Worm (Caenorhabditis elegans): ENCODE data around the gene rde-8.

DNA sequence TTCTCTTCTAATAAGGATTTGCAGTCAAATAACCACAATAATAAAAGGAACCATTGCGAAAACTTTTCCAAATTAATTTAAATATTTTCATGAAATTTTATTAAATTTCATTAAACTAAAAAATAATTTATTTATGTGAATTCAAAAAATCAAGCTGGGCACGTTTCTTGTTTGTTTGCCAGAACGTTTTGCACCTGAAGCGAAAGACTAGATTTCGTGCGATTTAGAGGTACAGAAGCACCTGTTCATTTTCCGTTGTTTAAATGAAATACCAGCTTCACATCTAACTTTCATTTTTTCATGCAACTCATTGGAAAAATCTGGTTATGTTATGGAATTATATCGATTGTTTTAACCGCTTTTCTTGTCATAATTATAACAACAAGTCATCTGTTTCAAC lies 31.0 kb downstream of the rde-8 start, which contains the start of gene srg-48:
- no peak for TF ChIP-seq ama-1 (optimal IDR thresholded peaks at IDR 0.05)
- TF ChIP-seq ceh-36 (tag; optimal IDR thresholded peaks at IDR 0.05): no peak
- TF ChIP-seq ceh-13 (GFP tag; optimal IDR thresholded peaks at IDR 0.05): no peak
- TF ChIP-seq scrt-1 (GFP tag; IDR thresholded peaks at IDR 0.05): no peak
- no peak for TF ChIP-seq hmg-4 (GFP tag; optimal IDR thresholded peaks at IDR 0.05)
- TF ChIP-seq tbx-11 (GFP tag; IDR thresholded peaks at IDR 0.05): no peak
- no peak for TF ChIP-seq F13C5.2 (tag; optimal IDR thresholded peaks at IDR 0.05)
- no peak for TF ChIP-seq tra-4 (tag; optimal IDR thresholded peaks at IDR 0.05)
- no peak for TF ChIP-seq aly-1 (tag; optimal IDR thresholded peaks at IDR 0.05)
- TF ChIP-seq hnd-1 (tag; optimal IDR thresholded peaks at IDR 0.05): no peak
- TF ChIP-seq flt-1 (GFP tag; IDR thresholded peaks at IDR 0.05): no peak
- no peak for TF ChIP-seq ets-7 (tag; optimal IDR thresholded peaks at IDR 0.05)
